ENCODE assay signal across 5 fruit fly cellular contexts in the genomic region with DNA sequence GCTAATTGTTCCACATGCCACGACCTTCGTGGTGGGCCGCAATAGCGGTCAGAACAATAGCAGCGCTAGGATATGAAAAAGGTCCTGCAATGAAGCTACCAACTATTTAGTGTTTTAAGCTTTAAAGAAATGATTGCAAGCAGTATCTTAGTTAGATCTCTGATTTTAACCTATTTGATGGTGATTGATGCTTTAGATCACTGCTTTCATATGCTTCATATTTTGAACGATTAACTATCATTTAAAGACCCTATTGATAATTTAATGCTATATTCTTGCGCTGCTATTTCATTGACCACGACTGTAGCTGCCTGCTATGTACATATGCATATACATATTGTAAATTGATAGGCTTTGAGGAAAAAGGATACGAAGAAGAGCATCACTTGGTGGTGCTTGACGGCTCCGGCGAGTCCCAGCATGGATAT.
TF ChIP-seq lines count a peak whose summit lies in the region.

No protein-coding gene starts in this region.

- TF ChIP-seq CTCF in whole organism, embryonic (GFP tag; optimal IDR thresholded peaks at IDR 0.05; lab: Kevin White, UChicago): peak; percentile 35

TF ChIP-seq in whole organism, adult, 20 proteins besides CTCF, POLR2A, EP300 and RAD21 (continues in another document):
- peak; percentile 73 for TF ChIP-seq CG14711 (tag; optimal IDR thresholded peaks at IDR 0.05; lab: Kevin White, UChicago)
- no peak for TF ChIP-seq ovo (GFP tag; optimal IDR thresholded peaks at IDR 0.05; lab: Kevin White, UChicago)
- no peak for TF ChIP-seq bab1 (GFP tag; optimal IDR thresholded peaks at IDR 0.05; lab: Kevin White, UChicago)
- no peak for TF ChIP-seq Hr96 (GFP tag; optimal IDR thresholded peaks at IDR 0.05; lab: Kevin White, UChicago)
- TF ChIP-seq toe (GFP tag; optimal IDR thresholded peaks at IDR 0.05; lab: Kevin White, UChicago): peak; percentile 55
- no peak for TF ChIP-seq Crg-1 (GFP tag; optimal IDR thresholded peaks at IDR 0.05; lab: Kevin White, UChicago)
- TF ChIP-seq kay (GFP tag; lab: Kevin White, UChicago; ENCODE audit: borderline replicate concordance): no peak
- no peak for TF ChIP-seq CG1620 (GFP tag; optimal IDR thresholded peaks at IDR 0.05; lab: Kevin White, UChicago)
- no peak for TF ChIP-seq Mnt (GFP tag; optimal IDR thresholded peaks at IDR 0.05; lab: Kevin White, UChicago)
- TF ChIP-seq CG11617 (GFP tag; optimal IDR thresholded peaks at IDR 0.05; lab: Kevin White, UChicago): peak; percentile 8
- TF ChIP-seq CG12768 (GFP tag; optimal IDR thresholded peaks at IDR 0.05; lab: Kevin White, UChicago): peak; percentile 80
- TF ChIP-seq cic (GFP tag; optimal IDR thresholded peaks at IDR 0.05; lab: Kevin White, UChicago): peak; percentile 28
- TF ChIP-seq Clk (GFP tag; optimal IDR thresholded peaks at IDR 0.05; lab: Kevin White, UChicago): peak; percentile 41
- peak; percentile 45 for TF ChIP-seq CG7101 (tag; optimal IDR thresholded peaks at IDR 0.05; lab: Kevin White, UChicago)
- TF ChIP-seq CG33017 (tag; optimal IDR thresholded peaks at IDR 0.05; lab: Kevin White, UChicago): peak; percentile 71
- no peak for TF ChIP-seq cnc (optimal IDR thresholded peaks at IDR 0.05; lab: Kevin White, UChicago)
- TF ChIP-seq pad (GFP tag; optimal IDR thresholded peaks at IDR 0.05; lab: Kevin White, UChicago): no peak
- no peak for TF ChIP-seq tj (GFP tag; optimal IDR thresholded peaks at IDR 0.05; lab: Kevin White, UChicago)

TF ChIP-seq in whole organism, embryonic, 481 proteins besides CTCF, POLR2A, EP300 and RAD21 (continues in another document):
- no peak for TF ChIP-seq Lpt (GFP tag; optimal IDR thresholded peaks at IDR 0.05; lab: Kevin White, UChicago)
- TF ChIP-seq CG1647 (GFP tag; optimal IDR thresholded peaks at IDR 0.05; lab: Kevin White, UChicago): peak; percentile 65
- TF ChIP-seq tio (GFP tag; optimal IDR thresholded peaks at IDR 0.05; lab: Kevin White, UChicago): peak; percentile 45
- TF ChIP-seq Mad (GFP tag; optimal IDR thresholded peaks at IDR 0.05; lab: Kevin White, UChicago): no peak
- peak; percentile 39 for TF ChIP-seq CG13424 (tag; optimal IDR thresholded peaks at IDR 0.05; lab: Kevin White, UChicago)
- no peak for TF ChIP-seq slp2 (GFP tag; optimal IDR thresholded peaks at IDR 0.05; lab: Kevin White, UChicago)
- no peak for TF ChIP-seq crol (GFP tag; IDR thresholded peaks at IDR 0.05; lab: Robert Waterston, UW)
- no peak for TF ChIP-seq cato (GFP tag; optimal IDR thresholded peaks at IDR 0.05; lab: Kevin White, UChicago; ENCODE audit: borderline replicate concordance)
- TF ChIP-seq CG6175 (GFP tag; IDR thresholded peaks at IDR 0.05; lab: Robert Waterston, UW): no peak
- no peak for TF ChIP-seq CG10431 (GFP tag; optimal IDR thresholded peaks at IDR 0.05; lab: Kevin White, UChicago)
- peak; percentile 70 for TF ChIP-seq CG31441 (GFP tag; IDR thresholded peaks at IDR 0.05; lab: Robert Waterston, UW)
- TF ChIP-seq Camta (GFP tag; optimal IDR thresholded peaks at IDR 0.05; lab: Kevin White, UChicago): peak; percentile 56
- TF ChIP-seq nmo (GFP tag; optimal IDR thresholded peaks at IDR 0.05; lab: Kevin White, UChicago): peak; percentile 84
- TF ChIP-seq wek (GFP tag; optimal IDR thresholded peaks at IDR 0.05; lab: Kevin White, UChicago): no peak
- peak; percentile 59; the same call in 2 of the 3 replicates for TF ChIP-seq Aef1 (GFP tag; IDR thresholded peaks at IDR 0.05; lab: Robert Waterston, UW)
- no peak for TF ChIP-seq cg (GFP tag; optimal IDR thresholded peaks at IDR 0.05; lab: Kevin White, UChicago)
- peak; percentile 53 for TF ChIP-seq CoRest (tag; optimal IDR thresholded peaks at IDR 0.05; lab: Kevin White, UChicago)
- TF ChIP-seq CG1024 (GFP tag; IDR thresholded peaks at IDR 0.05; lab: Robert Waterston, UW): no peak

TF ChIP-seq in whole organism, prepupa, 60 proteins besides CTCF, POLR2A, EP300 and RAD21 (continues in another document):
- TF ChIP-seq CG8632 (GFP tag; optimal IDR thresholded peaks at IDR 0.05; lab: Kevin White, UChicago): peak; percentile 25
- TF ChIP-seq CG6276 (GFP tag; optimal IDR thresholded peaks at IDR 0.05; lab: Kevin White, UChicago): no peak
- peak; percentile 33 for TF ChIP-seq CG4318 (GFP tag; optimal IDR thresholded peaks at IDR 0.05; lab: Kevin White, UChicago)
- peak; percentile 87 for TF ChIP-seq topi (GFP tag; optimal IDR thresholded peaks at IDR 0.05; lab: Kevin White, UChicago)
- TF ChIP-seq CG1621 (tag; optimal IDR thresholded peaks at IDR 0.05; lab: Kevin White, UChicago): peak; percentile 57
- peak; percentile 56 for TF ChIP-seq CG16779 (tag; optimal IDR thresholded peaks at IDR 0.05; lab: Kevin White, UChicago)
- TF ChIP-seq CG7368 (GFP tag; optimal IDR thresholded peaks at IDR 0.05; lab: Kevin White, UChicago): peak; percentile 64
- TF ChIP-seq CG6163 (GFP tag; IDR thresholded peaks at IDR 0.05; lab: Robert Waterston, UW): peak; percentile 62; the same call in 2 of the 3 replicates
- TF ChIP-seq lz (GFP tag; optimal IDR thresholded peaks at IDR 0.05; lab: Kevin White, UChicago): peak; percentile 60
- TF ChIP-seq ss (GFP tag; optimal IDR thresholded peaks at IDR 0.05; lab: Kevin White, UChicago): peak; percentile 73 to 81
- TF ChIP-seq Gug (GFP tag; IDR thresholded peaks at IDR 0.05; lab: Robert Waterston, UW): peak; percentile 42; the same call in 1 of the 2 replicates
- peak; percentile 83 for TF ChIP-seq dsx (GFP tag; optimal IDR thresholded peaks at IDR 0.05; lab: Kevin White, UChicago; ENCODE audit: poor library complexity, severe bottlenecking)
- TF ChIP-seq CG11902 (GFP tag; optimal IDR thresholded peaks at IDR 0.05; lab: Kevin White, UChicago): peak; percentile 67
- TF ChIP-seq fd59A (GFP tag; optimal IDR thresholded peaks at IDR 0.05; lab: Kevin White, UChicago): peak; percentile 57
- peak; percentile 27 for TF ChIP-seq CG8319 (GFP tag; optimal IDR thresholded peaks at IDR 0.05; lab: Kevin White, UChicago)
- peak; percentile 61 for TF ChIP-seq CG8119 (GFP tag; IDR thresholded peaks at IDR 0.05; lab: Robert Waterston, UW)
- TF ChIP-seq CG31627 (GFP tag; optimal IDR thresholded peaks at IDR 0.05; lab: Kevin White, UChicago): peak; percentile 61

TF ChIP-seq in whole organism, pupa, 21 proteins besides CTCF, POLR2A, EP300 and RAD21 (continues in another document):
- TF ChIP-seq CG34367 (tag; optimal IDR thresholded peaks at IDR 0.05; lab: Kevin White, UChicago): peak; percentile 62
- TF ChIP-seq CG13204 (GFP tag; optimal IDR thresholded peaks at IDR 0.05; lab: Kevin White, UChicago): no peak
- TF ChIP-seq CG10348 (GFP tag; IDR thresholded peaks at IDR 0.05; lab: Robert Waterston, UW): no peak
- peak; percentile 57; the same call in 2 of the 3 replicates for TF ChIP-seq fd96Ca (GFP tag; IDR thresholded peaks at IDR 0.05; lab: Robert Waterston, UW)
- peak; percentile 62 for TF ChIP-seq CG32121 (GFP tag; IDR thresholded peaks at IDR 0.05; lab: Robert Waterston, UW)
- no peak for TF ChIP-seq D1 (tag; optimal IDR thresholded peaks at IDR 0.05; lab: Kevin White, UChicago)
- peak; percentile 74 for TF ChIP-seq CG9948 (tag; optimal IDR thresholded peaks at IDR 0.05; lab: Kevin White, UChicago)
- peak; percentile 89 for TF ChIP-seq CG17806 (tag; optimal IDR thresholded peaks at IDR 0.05; lab: Kevin White, UChicago)
- TF ChIP-seq CG14655 (GFP tag; optimal IDR thresholded peaks at IDR 0.05; lab: Kevin White, UChicago): peak; percentile 64
- peak; percentile 80 for TF ChIP-seq Pif1A (GFP tag; optimal IDR thresholded peaks at IDR 0.05; lab: Kevin White, UChicago)
- peak; percentile 24 for TF ChIP-seq Snoo (tag; optimal IDR thresholded peaks at IDR 0.05; lab: Kevin White, UChicago)
- no peak for TF ChIP-seq EcR (GFP tag; optimal IDR thresholded peaks at IDR 0.05; lab: Kevin White, UChicago)
- peak; percentile 54 for TF ChIP-seq gl (tag; optimal IDR thresholded peaks at IDR 0.05; lab: Kevin White, UChicago)
- peak; percentile 88 for TF ChIP-seq CG8159 (tag; optimal IDR thresholded peaks at IDR 0.05; lab: Kevin White, UChicago)
- TF ChIP-seq CG12605 (GFP tag; IDR thresholded peaks at IDR 0.05; lab: Robert Waterston, UW): no peak
- peak; percentile 64 for TF ChIP-seq CG15710 (tag; optimal IDR thresholded peaks at IDR 0.05; lab: Kevin White, UChicago)
- 0 out of 2 replicates have a peak, but pooled peaks have one; percentile 6 for TF ChIP-seq rn (GFP tag; IDR thresholded peaks at IDR 0.05; lab: Robert Waterston, UW)
- peak; percentile 73; the same call in 1 of the 3 replicates for TF ChIP-seq CG4496 (GFP tag; IDR thresholded peaks at IDR 0.05; lab: Robert Waterston, UW)
- TF ChIP-seq Ets98B (GFP tag; IDR thresholded peaks at IDR 0.05; lab: Robert Waterston, UW): peak; percentile 41

TF ChIP-seq in whole organism, wandering third instar larva, 38 proteins besides CTCF, POLR2A, EP300 and RAD21:
- TF ChIP-seq sv (GFP tag; optimal IDR thresholded peaks at IDR 0.05; lab: Kevin White, UChicago): peak; percentile 18
- peak in 1 of 2 experiments; percentile 71 for TF ChIP-seq foxo (GFP tag; optimal IDR thresholded peaks at IDR 0.05; lab: Kevin White, UChicago)
- no peak for TF ChIP-seq dsf (GFP tag; optimal IDR thresholded peaks at IDR 0.05; lab: Kevin White, UChicago; ENCODE audit: borderline replicate concordance)
- peak; percentile 40 for TF ChIP-seq Sp1 (GFP tag; optimal IDR thresholded peaks at IDR 0.05; lab: Kevin White, UChicago)
- peak; percentile 37 for TF ChIP-seq h (GFP tag; optimal IDR thresholded peaks at IDR 0.05; lab: Kevin White, UChicago)
- TF ChIP-seq CrebA (GFP tag; optimal IDR thresholded peaks at IDR 0.05; lab: Kevin White, UChicago; ENCODE audit: borderline replicate concordance): no peak
- TF ChIP-seq dmrt93B (GFP tag; optimal IDR thresholded peaks at IDR 0.05; lab: Kevin White, UChicago): peak; percentile 64
- TF ChIP-seq GATAd (GFP tag; optimal IDR thresholded peaks at IDR 0.05; lab: Kevin White, UChicago): no peak
- peak; percentile 24 for TF ChIP-seq fru (GFP tag; optimal IDR thresholded peaks at IDR 0.05; lab: Kevin White, UChicago)
- peak; percentile 29 for TF ChIP-seq CG9705 (GFP tag; optimal IDR thresholded peaks at IDR 0.05; lab: Kevin White, UChicago)
- TF ChIP-seq OdsH (GFP tag; optimal IDR thresholded peaks at IDR 0.05; lab: Kevin White, UChicago): peak; percentile 25
- peak; percentile 20 for TF ChIP-seq Hnf4 (GFP tag; optimal IDR thresholded peaks at IDR 0.05; lab: Kevin White, UChicago)
- TF ChIP-seq rgr (GFP tag; optimal IDR thresholded peaks at IDR 0.05; lab: Kevin White, UChicago): peak; percentile 20
- peak; percentile 36 for TF ChIP-seq br (GFP tag; optimal IDR thresholded peaks at IDR 0.05; lab: Kevin White, UChicago)
- TF ChIP-seq sage (GFP tag; optimal IDR thresholded peaks at IDR 0.05; lab: Kevin White, UChicago): peak; percentile 64
- peak; percentile 19 for TF ChIP-seq woc (GFP tag; optimal IDR thresholded peaks at IDR 0.05; lab: Kevin White, UChicago)
- peak; percentile 47 for TF ChIP-seq ey (GFP tag; optimal IDR thresholded peaks at IDR 0.05; lab: Kevin White, UChicago)
- TF ChIP-seq HLH106 (tag; optimal IDR thresholded peaks at IDR 0.05; lab: Kevin White, UChicago): peak; percentile 61
- no peak for TF ChIP-seq tai (GFP tag; optimal IDR thresholded peaks at IDR 0.05; lab: Kevin White, UChicago)
